Worm (Caenorhabditis elegans) whole organism, L4/young adult: ENCODE data around the gene Y75B8A.28.

Source experiments
- W03F9.2 ChIP-seq: fragments of 150-350 bp; optimal IDR thresholded peaks from 2 replicates; lab custom pipeline; 2014; ENCODE audit warnings: missing biosample characterization, missing genetic modification characterization
- dao-5 ChIP-seq: sonication (generic microtip); optimal IDR thresholded peaks from 2 replicates; lab custom pipeline; 2016; ENCODE audit warnings: missing genotype, missing genetic modification characterization, moderate library complexity, missing compliant biosample characterization
- him-1 ChIP-seq: sonication (generic microtip); optimal IDR thresholded peaks from 2 replicates; lab custom pipeline; 2016; ENCODE audit warnings: missing genotype, missing genetic modification reagents, missing genetic modification characterization, missing compliant biosample characterization

ce11 chrIII:12325284-12325683, 6.4 kb downstream of the Y75B8A.28 start:
- TF ChIP-seq dao-5 (tag; lab: Kevin White, UChicago) (no peak), W03F9.2 (tag; lab: Kevin White, UChicago) (no peak), him-1 (no peak)
